Fruit fly (Drosophila melanogaster) whole organism, embryonic: ENCODE data around the gene CG17660.

Experiments
- Antp ChIP-seq: fragments of 200-800 bp; sonication (Bioruptor generic); optimal IDR thresholded peaks from 3 replicates; lab custom pipeline; 2016; ENCODE audit warnings: missing biosample characterization, missing genetic modification characterization
- Bgb ChIP-seq: fragments of 200-800 bp; sonication (Bioruptor generic); IDR thresholded peaks from 2 replicates; pipeline ENCODE4 v1.3.6; 2022; ENCODE audit warnings: missing biosample characterization, missing genetic modification characterization; ENCODE audit not compliant: partially characterized antibody
- C15 ChIP-seq: fragments of 200-800 bp; sonication (Bioruptor generic); IDR thresholded peaks from 3 replicates; pipeline ENCODE4 v1.3.6; 2022; ENCODE audit warnings: missing biosample characterization, missing genetic modification characterization
- CG10366 ChIP-seq: fragments of 200-800 bp; sonication (Bioruptor generic); IDR thresholded peaks from 2 replicates; pipeline ENCODE4 v1.3.6; 2022; ENCODE audit warnings: missing biosample characterization, missing genetic modification characterization
- CG10543 ChIP-seq: fragments of 200-800 bp; sonication (Bioruptor generic); optimal IDR thresholded peaks from 3 replicates; lab custom pipeline; 2017; ENCODE audit warnings: missing biosample characterization, mild to moderate bottlenecking, missing genetic modification characterization, moderate library complexity
- CG10654 ChIP-seq: fragments of 200-800 bp; sonication (Bioruptor generic); optimal IDR thresholded peaks from 2 replicates; lab custom pipeline; 2016; ENCODE audit warnings: missing biosample characterization, missing genetic modification characterization
- CG12659 ChIP-seq: fragments of 200-800 bp; sonication (Bioruptor generic); optimal IDR thresholded peaks from 3 replicates; lab custom pipeline; 2017; ENCODE audit warnings: mild to moderate bottlenecking, missing biosample characterization, missing genetic modification reagents, missing genetic modification characterization
- CG13123 ChIP-seq: fragments of 200-800 bp; sonication (Bioruptor generic); optimal IDR thresholded peaks from 2 replicates; lab custom pipeline; 2016; ENCODE audit warnings: missing biosample characterization, missing genetic modification characterization
- CG13287 ChIP-seq: fragments of 200-800 bp; sonication (Bioruptor generic); IDR thresholded peaks from 2 replicates; pipeline ENCODE4 v1.3.6; 2022; ENCODE audit warnings: missing biosample characterization, missing genetic modification characterization; ENCODE audit not compliant: partially characterized antibody
- CG14014 ChIP-seq: fragments of 200-800 bp; sonication (Bioruptor generic); IDR thresholded peaks from 2 replicates; pipeline ENCODE4 v1.3.6; 2022; ENCODE audit warnings: missing biosample characterization, missing genetic modification characterization
- CG1603 ChIP-seq: fragments of 200-800 bp; sonication (Bioruptor generic); optimal IDR thresholded peaks from 2 replicates; lab custom pipeline; 2019; ENCODE audit warnings: missing biosample characterization, mild to moderate bottlenecking, missing genetic modification characterization, moderate library complexity
- CG18262 ChIP-seq: fragments of 200-800 bp; optimal IDR thresholded peaks from 3 replicates; lab custom pipeline; 2019; ENCODE audit warnings: missing biosample characterization, mild to moderate bottlenecking, missing genetic modification characterization, moderate library complexity
- CG2678 ChIP-seq: fragments of 200-800 bp; sonication (Bioruptor generic); optimal IDR thresholded peaks from 3 replicates; lab custom pipeline; 2019; ENCODE audit warnings: missing biosample characterization, mild to moderate bottlenecking, missing genetic modification characterization, moderate library complexity
- CG31388 ChIP-seq: fragments of 200-800 bp; sonication (Bioruptor generic); optimal IDR thresholded peaks from 2 replicates; lab custom pipeline; 2016; ENCODE audit warnings: missing biosample characterization, missing genetic modification characterization
- CG42726 ChIP-seq: fragments of 200-800 bp; sonication (Bioruptor generic); IDR thresholded peaks from 2 replicates; pipeline ENCODE4 v1.3.6; 2022; ENCODE audit warnings: missing biosample characterization, missing genetic modification characterization; ENCODE audit not compliant: partially characterized antibody
- CG4424 ChIP-seq: fragments of 200-800 bp; sonication (Bioruptor generic); optimal IDR thresholded peaks from 3 replicates; lab custom pipeline; 2016; ENCODE audit warnings: missing biosample characterization, missing genetic modification characterization
- CG7963 ChIP-seq: fragments of 200-800 bp; sonication (Bioruptor generic); IDR thresholded peaks from 3 replicates; pipeline ENCODE4 v1.3.6; 2022; ENCODE audit warnings: missing biosample characterization, missing genetic modification characterization; ENCODE audit not compliant: partially characterized antibody
- CG8765 ChIP-seq: fragments of 200-800 bp; sonication (Bioruptor generic); IDR thresholded peaks from 2 replicates; pipeline ENCODE4 v1.3.6; 2022; ENCODE audit warnings: missing biosample characterization, missing genetic modification characterization
- Dll ChIP-seq: fragments of 200-800 bp; sonication (Bioruptor generic); IDR thresholded peaks from 4 replicates; pipeline ENCODE4 v1.3.6; 2022; ENCODE audit warnings: missing biosample characterization, missing genetic modification characterization; ENCODE audit not compliant: partially characterized antibody
- Doc2 ChIP-seq: fragments of 200-800 bp; sonication (Bioruptor generic); IDR thresholded peaks from 2 replicates; pipeline ENCODE4 v1.3.6; 2022; ENCODE audit warnings: missing biosample characterization, missing genetic modification characterization
- Elba2 ChIP-seq: fragments of 200-800 bp; sonication (Bioruptor generic); optimal IDR thresholded peaks from 3 replicates; lab custom pipeline; 2016; ENCODE audit warnings: missing biosample characterization, missing genetic modification characterization
- Fer3 ChIP-seq: fragments of 200-800 bp; sonication (Bioruptor generic); optimal IDR thresholded peaks from 2 replicates; lab custom pipeline; 2018; ENCODE audit warnings: missing biosample characterization, mild to moderate bottlenecking, missing genetic modification characterization, moderate library complexity
- HLHmδ ChIP-seq: fragments of 200-800 bp; sonication (Bioruptor generic); optimal IDR thresholded peaks from 2 replicates; lab custom pipeline; 2018; ENCODE audit warnings: missing biosample characterization, mild to moderate bottlenecking, missing genetic modification characterization, moderate library complexity
- Mad ChIP-seq: fragments of 200-800 bp; sonication (Bioruptor generic); optimal IDR thresholded peaks from 2 replicates; lab custom pipeline; 2016; ENCODE audit warnings: missing biosample characterization, missing genetic modification characterization
- Oaz ChIP-seq: fragments of 200-800 bp; sonication (Bioruptor generic); IDR thresholded peaks from 2 replicates; pipeline ENCODE4 v1.3.6; 2022; ENCODE audit warnings: missing biosample characterization, missing genetic modification characterization
- Six4 ChIP-seq: fragments of 200-800 bp; sonication (Bioruptor generic); optimal IDR thresholded peaks from 2 replicates; lab custom pipeline; 2016; ENCODE audit warnings: missing biosample characterization, missing genetic modification characterization
- Sox102F ChIP-seq: fragments of 200-800 bp; sonication (Bioruptor generic); optimal IDR thresholded peaks from 2 replicates; lab custom pipeline; 2018; ENCODE audit warnings: missing biosample characterization, mild to moderate bottlenecking, missing genetic modification characterization, moderate library complexity
- Spps ChIP-seq: fragments of 200-800 bp; sonication (Bioruptor generic); optimal IDR thresholded peaks from 2 replicates; lab custom pipeline; 2018; ENCODE audit warnings: missing biosample characterization, mild to moderate bottlenecking, missing genetic modification characterization
- Xbp1 ChIP-seq: fragments of 200-800 bp; sonication (Bioruptor generic); optimal IDR thresholded peaks from 3 replicates; lab custom pipeline; 2016; ENCODE audit warnings: missing biosample characterization, mild to moderate bottlenecking, missing genetic modification characterization
- YL-1 ChIP-seq: fragments of 200-800 bp; sonication (Bioruptor generic); optimal IDR thresholded peaks from 3 replicates; lab custom pipeline; 2017; ENCODE audit warnings: missing biosample characterization, mild to moderate bottlenecking, missing genetic modification characterization
- ato ChIP-seq: fragments of 200-800 bp; sonication (Bioruptor generic); IDR thresholded peaks from 2 replicates; pipeline ENCODE4 v1.3.6; 2022; ENCODE audit warnings: missing biosample characterization, missing genetic modification characterization; ENCODE audit not compliant: partially characterized antibody
- bigmax ChIP-seq: fragments of 200-800 bp; sonication (Bioruptor generic); optimal IDR thresholded peaks from 2 replicates; lab custom pipeline; 2018; ENCODE audit warnings: missing biosample characterization, mild to moderate bottlenecking, missing genetic modification characterization
- chm ChIP-seq: fragments of 200-800 bp; sonication (Bioruptor generic); IDR thresholded peaks from 2 replicates; pipeline ENCODE4 v1.3.6; 2022; ENCODE audit warnings: missing biosample characterization, missing genetic modification characterization
- ci ChIP-seq: fragments of 200-800 bp; sonication (Bioruptor generic); IDR thresholded peaks from 3 replicates; pipeline ENCODE4 v1.3.6; 2022; ENCODE audit warnings: missing biosample characterization, missing genetic modification characterization
- esg ChIP-seq: fragments of 200-800 bp; sonication (Bioruptor generic); conservative IDR thresholded peaks from 2 replicates; pipeline ENCODE4 v1.3.6; 2022; ENCODE audit warnings: missing biosample characterization, missing genetic modification characterization
- gcm2 ChIP-seq: fragments of 200-800 bp; sonication (Bioruptor generic); optimal IDR thresholded peaks from 2 replicates; lab custom pipeline; 2016; ENCODE audit warnings: missing biosample characterization, missing genetic modification characterization
- lbe ChIP-seq: fragments of 200-800 bp; sonication (Bioruptor generic); optimal IDR thresholded peaks from 2 replicates; lab custom pipeline; 2016; ENCODE audit warnings: missing biosample characterization, mild to moderate bottlenecking, missing genetic modification characterization
- lmd ChIP-seq: fragments of 200-800 bp; sonication (Bioruptor generic); IDR thresholded peaks from 2 replicates; pipeline ENCODE4 v1.3.6; 2022; ENCODE audit warnings: missing biosample characterization, missing genetic modification characterization
- org-1 ChIP-seq: fragments of 200-800 bp; sonication (Bioruptor generic); optimal IDR thresholded peaks from 2 replicates; lab custom pipeline; 2017; ENCODE audit warnings: missing biosample characterization, missing genetic modification characterization
- pros ChIP-seq: fragments of 200-800 bp; sonication (Bioruptor generic); optimal IDR thresholded peaks from 3 replicates; lab custom pipeline; 2019; ENCODE audit warnings: missing biosample characterization, mild to moderate bottlenecking, missing genetic modification characterization, moderate library complexity
- ro ChIP-seq: fragments of 200-800 bp; sonication (Bioruptor generic); IDR thresholded peaks from 2 replicates; pipeline ENCODE4 v1.3.6; 2022; ENCODE audit warnings: missing biosample characterization, missing genetic modification characterization
- run ChIP-seq: fragments of 200-800 bp; sonication (Bioruptor generic); optimal IDR thresholded peaks from 3 replicates; lab custom pipeline; 2018; ENCODE audit warnings: missing biosample characterization, mild to moderate bottlenecking, missing genetic modification characterization
- slbo ChIP-seq: fragments of 200-800 bp; sonication (Bioruptor generic); IDR thresholded peaks from 2 replicates; pipeline ENCODE4 v1.3.6; 2022; ENCODE audit warnings: missing biosample characterization, missing genetic modification characterization
- sqz ChIP-seq: fragments of 200-800 bp; sonication (Bioruptor generic); optimal IDR thresholded peaks from 3 replicates; lab custom pipeline; 2018; ENCODE audit warnings: missing biosample characterization, mild to moderate bottlenecking, missing genetic modification characterization
- trh ChIP-seq: fragments of 200-800 bp; sonication (Bioruptor generic); optimal IDR thresholded peaks from 2 replicates; lab custom pipeline; 2016; ENCODE audit warnings: missing biosample characterization, missing genetic modification characterization
- unpg ChIP-seq: fragments of 200-800 bp; sonication (Bioruptor generic); optimal IDR thresholded peaks from 3 replicates; lab custom pipeline; 2018; ENCODE audit warnings: missing biosample characterization, mild to moderate bottlenecking, missing genetic modification characterization, moderate library complexity
- vfl ChIP-seq: fragments of 200-800 bp; sonication (Bioruptor generic); optimal IDR thresholded peaks from 2 replicates; lab custom pipeline; 2016; ENCODE audit warnings: missing biosample characterization, missing genetic modification characterization
- zf30C ChIP-seq: fragments of 200-800 bp; sonication (Bioruptor generic); optimal IDR thresholded peaks from 3 replicates; lab custom pipeline; 2018; ENCODE audit warnings: missing biosample characterization, mild to moderate bottlenecking, missing genetic modification characterization
- zfh1 ChIP-seq: fragments of 200-800 bp; sonication (Bioruptor generic); IDR thresholded peaks from 3 replicates; pipeline ENCODE4 v1.3.6; 2022; ENCODE audit warnings: missing biosample characterization, missing genetic modification characterization

CG17660 gene

DNA sequence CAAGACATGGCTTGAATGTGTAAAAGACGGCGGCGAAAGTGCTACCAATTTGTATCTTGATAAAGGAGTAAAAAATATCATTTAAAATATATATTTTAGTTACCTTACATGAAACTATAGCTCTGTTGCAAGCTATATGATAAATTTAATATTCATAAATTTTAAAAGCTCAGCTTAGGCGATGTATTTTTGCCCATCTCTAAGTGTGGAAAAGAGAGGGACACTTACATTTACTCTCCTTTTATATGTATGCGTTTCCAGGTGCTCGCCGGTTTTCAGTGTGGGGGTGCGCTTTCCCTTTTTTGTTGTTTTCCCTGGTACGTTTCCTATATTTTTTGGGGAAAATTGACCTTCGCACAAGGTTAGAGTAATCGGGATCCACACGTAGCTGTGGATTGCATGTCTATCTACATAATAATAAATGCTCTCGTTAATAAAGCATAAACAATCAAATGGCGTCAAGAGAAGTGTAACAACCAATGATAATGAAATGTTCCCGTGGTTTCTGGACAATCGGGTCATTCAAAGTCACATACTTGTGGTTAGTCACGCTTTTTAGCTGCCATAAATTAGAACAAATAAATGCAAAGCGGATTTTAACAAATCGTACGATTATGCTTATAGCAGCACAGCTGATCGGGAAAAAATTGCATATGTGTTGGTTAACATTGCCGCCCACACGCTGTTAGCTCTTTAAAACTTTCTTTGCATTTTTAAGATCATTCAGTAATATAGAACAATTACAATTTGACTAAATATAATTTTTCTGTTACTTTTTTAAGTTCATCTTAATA lies 17.8 kb upstream of the CG17660 start (continued):
- TF ChIP-seq org-1 (GFP tag; lab: Kevin White, UChicago) (peak; percentile 97), sqz (GFP tag; lab: Kevin White, UChicago) (peak; percentile 91), Six4 (GFP tag; lab: Kevin White, UChicago) (peak; percentile 95), trh (GFP tag; lab: Kevin White, UChicago) (peak; percentile 92), zf30C (GFP tag; lab: Kevin White, UChicago) (peak; percentile 63), Elba2 (GFP tag; lab: Kevin White, UChicago) (no peak), esg (GFP tag; lab: Robert Waterston, UW) (peak; percentile 96), HLHmδ (GFP tag; lab: Kevin White, UChicago) (no peak), slbo (GFP tag; lab: Robert Waterston, UW) (peak; percentile 98), CG18262 (peak; percentile 94), Sox102F (GFP tag; lab: Kevin White, UChicago) (peak; percentile 97), gcm2 (GFP tag; lab: Kevin White, UChicago) (peak; percentile 71), CG8765 (GFP tag; lab: Robert Waterston, UW) (peak; percentile 89), chm (GFP tag; lab: Robert Waterston, UW) (peak; percentile 95), Doc2 (peak; percentile 84), lbe (peak; percentile 96), ro (peak; percentile 91), Xbp1 (GFP tag; lab: Kevin White, UChicago) (peak; percentile 97), ato (GFP tag; lab: Robert Waterston, UW) (peak; percentile 56; the same call in 1 of the 2 replicates), CG13287 (GFP tag; lab: Robert Waterston, UW) (peak; percentile 98), YL-1 (GFP tag; lab: Kevin White, UChicago) (peak; percentile 98), CG10543 (GFP tag; lab: Kevin White, UChicago) (peak; percentile 100), Oaz (GFP tag; lab: Robert Waterston, UW) (peak; percentile 96), CG1603 (tag; lab: Kevin White, UChicago) (peak; percentile 46), CG13123 (peak; percentile 92), pros (peak; percentile 91), run (tag; lab: Kevin White, UChicago) (peak; percentile 96), CG10654 (peak; percentile 93), CG10366 (peak; percentile 95), C15 (GFP tag; lab: Robert Waterston, UW) (peak; percentile 91), Fer3 (tag; lab: Kevin White, UChicago) (peak; percentile 94), CG12659 (peak; percentile 99), CG31388 (peak; percentile 83), zfh1 (GFP tag; lab: Robert Waterston, UW) (peak; percentile 97), CG2678 (peak; percentile 98), Spps (peak; percentile 84), lmd (peak; percentile 98), Mad (GFP tag; lab: Kevin White, UChicago) (peak; percentile 94), Bgb (GFP tag; lab: Robert Waterston, UW) (peak; percentile 79), Antp (GFP tag; lab: Kevin White, UChicago) (peak; percentile 74), CG4424 (GFP tag; lab: Kevin White, UChicago) (peak; percentile 92), unpg (peak; percentile 98), CG7963 (GFP tag; lab: Robert Waterston, UW) (peak; percentile 58; the same call in 1 of the 3 replicates), vfl (GFP tag; lab: Kevin White, UChicago) (peak; percentile 94), CG42726 (GFP tag; lab: Robert Waterston, UW) (no peak; the same call in 1 of the 2 replicates), bigmax (GFP tag; lab: Kevin White, UChicago) (no peak), ci (GFP tag; lab: Robert Waterston, UW) (peak; percentile 97), CG14014 (GFP tag; lab: Robert Waterston, UW) (peak; percentile 97), Dll (peak; percentile 99)
